Fruit fly (Drosophila melanogaster): ENCODE measurements around the gene CG34117.

Gene CG34117

DNA sequence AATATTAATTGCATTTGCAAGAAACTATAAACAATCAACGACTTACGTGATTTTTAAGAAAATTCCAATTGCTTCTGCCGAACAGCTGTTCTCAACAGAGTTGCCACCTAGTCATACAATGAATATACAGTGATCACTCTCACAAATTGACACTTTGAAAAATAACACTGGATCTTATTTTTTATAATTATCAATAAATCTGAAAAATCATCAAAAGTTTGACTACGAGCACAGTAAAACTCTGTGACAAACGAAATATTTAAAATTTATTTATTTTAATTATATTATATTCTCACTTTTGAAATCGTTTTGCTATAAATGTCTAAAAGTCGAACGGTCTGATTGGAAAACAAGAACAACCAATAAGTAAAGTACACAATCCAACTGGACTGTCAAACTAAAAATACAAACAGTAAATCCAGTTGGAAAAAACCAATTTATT lies at the start of gene CG34117:
Gene CG34117 (minus strand): TSS at position 103 of the 442 bp plus-strand sequence.
- peak; percentile 88 for TF ChIP-seq CG17801 (GFP tag; optimal IDR thresholded peaks at IDR 0.05; ENCODE audit: partially characterized antibody)

DNA sequence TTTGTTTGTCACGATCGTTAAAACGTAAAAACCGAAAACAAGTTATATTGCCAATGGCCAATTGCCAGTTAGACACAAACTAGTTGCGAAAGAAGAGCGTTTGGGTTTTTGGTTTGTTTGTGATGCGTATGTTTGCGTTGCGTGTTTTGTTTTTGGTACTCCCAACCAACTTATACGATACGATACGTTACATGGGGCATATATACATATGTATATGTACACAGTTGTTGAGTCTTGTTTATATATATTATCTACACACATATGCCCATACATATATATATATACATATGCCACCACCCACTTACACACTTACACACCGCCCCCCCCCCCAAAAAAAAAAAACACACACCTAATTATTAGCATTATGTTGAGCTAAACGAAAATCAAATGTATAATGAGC lies 48.5 kb upstream of the CG34117 start:
- TF ChIP-seq CG17801 (GFP tag; optimal IDR thresholded peaks at IDR 0.05; ENCODE audit: partially characterized antibody), result no peak

DNA sequence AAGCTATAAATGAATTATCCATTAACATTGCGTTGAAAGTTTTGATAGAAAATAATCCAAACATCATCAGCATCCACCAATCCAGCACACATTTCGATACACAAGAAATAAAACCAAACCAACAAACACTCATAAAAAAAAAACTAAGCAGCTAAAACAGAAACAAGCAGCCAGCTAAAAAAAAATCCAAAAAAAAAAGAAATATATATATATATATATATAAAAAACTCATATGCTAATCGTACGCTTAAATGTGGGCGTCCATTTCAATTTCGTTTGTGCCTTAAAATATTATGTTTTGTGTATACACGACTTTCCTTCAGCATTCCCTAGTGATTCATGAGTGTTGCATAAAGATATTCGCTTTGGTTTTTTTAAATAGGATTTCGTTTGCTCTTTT lies 42.1 kb upstream of the CG34117 start:
- TF ChIP-seq CG17801 (GFP tag; optimal IDR thresholded peaks at IDR 0.05; ENCODE audit: partially characterized antibody), result no peak

DNA sequence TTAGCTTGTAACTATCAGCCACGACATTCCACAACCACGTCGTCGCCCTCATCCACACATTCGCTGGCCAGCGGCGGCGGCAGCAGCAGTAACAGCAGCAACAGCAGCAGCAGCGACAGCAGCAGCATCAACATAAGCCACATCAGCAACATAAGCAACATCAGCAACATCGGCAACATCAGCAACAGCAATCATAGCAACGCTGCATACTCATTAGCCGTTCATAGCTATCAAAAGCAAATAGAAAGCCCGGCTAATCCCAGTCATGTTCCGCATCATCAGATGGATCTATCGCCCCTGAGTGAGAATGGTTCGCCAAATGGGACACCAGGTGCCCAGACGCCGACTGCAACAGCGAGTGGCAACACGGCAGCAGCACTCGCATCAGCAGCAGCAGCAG lies 41.3 kb upstream of the CG34117 start:
- no peak for TF ChIP-seq CG17801 (GFP tag; optimal IDR thresholded peaks at IDR 0.05; ENCODE audit: partially characterized antibody)

DNA sequence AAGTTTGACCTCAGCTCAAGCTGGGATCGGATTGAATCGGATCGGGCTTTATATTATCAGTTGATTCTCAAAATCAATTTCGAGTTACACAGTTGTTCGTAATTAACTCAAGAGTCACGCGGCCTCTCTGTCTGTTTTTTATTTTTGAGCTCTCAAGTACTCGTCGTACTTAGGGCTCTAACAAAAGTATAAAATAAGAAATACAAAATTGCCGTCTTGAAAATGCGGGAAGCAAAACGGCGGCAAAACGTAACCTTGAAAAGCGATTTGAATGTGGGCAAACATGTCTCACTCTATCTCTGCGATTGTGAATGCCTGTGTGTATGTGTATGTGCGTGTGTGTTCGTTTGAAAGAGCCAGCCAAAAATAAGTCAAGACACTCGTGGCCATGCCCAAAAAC lies 37.8 kb upstream of the CG34117 start:
- no peak for TF ChIP-seq CG17801 (GFP tag; optimal IDR thresholded peaks at IDR 0.05; ENCODE audit: partially characterized antibody)

DNA sequence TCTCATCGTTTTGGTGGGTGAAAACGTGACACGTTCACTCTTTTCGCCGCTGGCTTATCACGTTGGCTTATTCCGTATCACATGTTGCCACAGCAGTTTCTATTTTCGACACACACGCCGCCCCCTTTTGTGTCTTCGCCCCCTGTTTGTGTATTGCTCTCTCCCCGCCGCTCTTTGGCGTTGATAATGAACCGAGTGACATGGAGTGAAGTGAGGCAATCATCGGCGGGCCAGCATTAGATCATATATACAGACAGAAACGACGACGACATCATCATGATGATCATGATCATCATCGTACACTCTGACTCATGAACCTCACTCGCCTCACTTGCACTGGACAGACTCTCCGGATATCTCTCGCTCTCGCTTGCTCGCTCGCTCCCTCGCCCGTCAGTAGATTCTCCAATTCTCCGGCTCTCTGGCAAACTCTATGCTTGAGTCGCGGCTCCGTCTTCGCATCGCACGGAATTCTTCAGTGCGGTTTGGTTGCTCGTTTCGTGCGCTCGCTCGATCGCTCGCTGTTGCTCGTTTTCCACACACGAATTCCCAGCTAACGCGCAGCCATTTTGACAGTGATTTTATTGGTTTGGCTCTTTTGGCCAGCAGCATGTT lies 36.6 kb upstream of the CG34117 start:
- peak; percentile 4 for TF ChIP-seq CG17801 (GFP tag; optimal IDR thresholded peaks at IDR 0.05; ENCODE audit: partially characterized antibody)

DNA sequence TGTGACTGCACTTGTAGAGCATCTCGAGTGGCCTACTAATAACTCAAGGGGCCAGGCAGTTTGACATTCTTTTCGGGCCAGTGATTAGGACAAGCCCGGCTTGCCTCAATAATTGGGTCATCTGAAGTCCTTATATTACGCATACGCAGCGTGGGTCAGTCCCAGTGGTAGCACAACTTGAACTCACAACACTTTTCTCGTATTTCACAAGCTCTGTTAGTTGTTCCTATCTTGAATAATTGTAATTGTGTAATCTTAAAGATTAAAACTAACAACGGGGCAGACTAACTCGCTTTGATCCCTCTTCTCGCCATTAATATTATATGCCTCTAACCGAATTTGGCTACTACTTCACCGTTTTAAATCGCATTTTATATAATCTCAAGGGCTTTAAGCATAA lies 36.0 kb upstream of the CG34117 start:
- TF ChIP-seq CG17801 (GFP tag; optimal IDR thresholded peaks at IDR 0.05; ENCODE audit: partially characterized antibody), result no peak

DNA sequence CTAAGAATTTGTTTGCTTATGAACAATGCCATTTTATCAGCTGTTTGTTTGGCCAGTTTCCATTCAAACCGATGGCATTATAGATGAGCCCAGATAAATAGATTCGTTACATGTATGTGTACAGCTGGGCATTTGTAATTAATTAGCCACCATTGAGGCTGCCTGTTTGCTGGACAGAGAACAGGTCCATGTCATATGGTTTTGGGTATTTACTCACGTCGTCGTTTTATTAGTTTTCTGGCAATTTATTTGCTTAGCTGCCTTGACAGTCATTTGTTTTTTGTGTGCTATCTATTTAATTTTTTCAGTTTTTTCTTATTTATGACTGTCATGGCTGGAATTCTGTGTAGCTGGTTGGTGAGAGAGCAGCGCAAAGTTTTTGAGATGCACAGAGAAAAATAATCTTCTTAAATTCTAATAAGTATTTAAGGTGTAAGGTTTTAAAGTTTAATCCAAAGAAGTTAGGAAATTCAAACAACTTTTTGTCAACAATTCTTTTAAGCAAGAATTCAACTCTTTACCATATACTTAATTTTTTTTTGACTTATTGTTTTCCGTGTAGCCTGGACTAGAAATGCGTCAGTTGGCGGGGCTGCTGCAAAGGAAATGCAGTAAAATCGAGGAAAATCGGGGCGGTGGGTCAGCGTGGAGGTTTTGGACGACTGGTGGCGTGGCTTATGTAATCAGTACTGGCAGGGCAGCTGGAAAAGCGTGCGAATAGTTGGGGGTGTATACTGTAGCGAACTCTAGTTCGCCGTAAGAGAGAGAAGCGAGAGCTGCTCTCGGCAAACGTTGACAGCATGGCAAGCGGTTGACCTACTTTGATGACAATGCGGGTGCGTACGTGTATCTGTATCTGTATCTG lies 34.9 kb upstream of the CG34117 start:
- TF ChIP-seq CG17801 (GFP tag; optimal IDR thresholded peaks at IDR 0.05; ENCODE audit: partially characterized antibody), result no peak

DNA sequence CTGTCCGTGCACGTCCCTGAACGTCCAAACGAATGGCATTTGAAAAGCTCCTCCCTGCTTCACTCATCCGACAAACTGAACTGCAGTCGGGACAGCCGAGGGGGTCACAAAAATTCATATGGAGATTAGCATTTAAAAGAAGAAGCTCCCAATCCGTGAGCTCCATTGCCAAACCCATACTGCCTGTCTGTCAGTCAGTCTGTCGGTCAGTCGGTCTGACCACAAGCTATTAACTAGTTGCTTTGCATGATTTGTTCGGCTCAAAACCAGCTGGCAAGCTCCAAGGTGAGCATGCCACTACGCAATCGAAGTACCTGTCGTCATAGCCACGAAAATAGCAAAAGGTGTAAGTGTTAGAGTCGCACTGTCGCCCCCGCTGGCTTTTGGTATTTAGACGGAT lies 33.9 kb upstream of the CG34117 start:
- TF ChIP-seq CG17801 (GFP tag; optimal IDR thresholded peaks at IDR 0.05; ENCODE audit: partially characterized antibody), result no peak

DNA sequence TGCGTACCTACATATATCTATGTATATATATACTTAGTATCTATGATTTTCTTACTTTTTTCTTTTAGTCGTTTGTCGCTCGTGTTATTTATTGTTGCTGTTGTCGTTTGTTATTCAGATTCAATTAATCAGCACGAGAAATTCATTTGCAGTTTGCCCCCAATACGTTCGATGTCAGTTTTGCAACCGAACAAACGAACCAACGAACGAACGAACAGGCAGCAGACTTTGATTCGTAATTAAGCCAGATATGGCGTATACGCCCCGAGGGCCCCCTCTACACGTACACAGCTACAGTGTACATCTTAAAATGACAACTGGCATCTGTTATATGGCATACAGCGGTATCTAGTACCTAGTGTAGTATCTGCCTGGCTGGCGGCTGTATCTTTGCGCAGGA lies 33.4 kb upstream of the CG34117 start:
- no peak for TF ChIP-seq CG17801 (GFP tag; optimal IDR thresholded peaks at IDR 0.05; ENCODE audit: partially characterized antibody)

DNA sequence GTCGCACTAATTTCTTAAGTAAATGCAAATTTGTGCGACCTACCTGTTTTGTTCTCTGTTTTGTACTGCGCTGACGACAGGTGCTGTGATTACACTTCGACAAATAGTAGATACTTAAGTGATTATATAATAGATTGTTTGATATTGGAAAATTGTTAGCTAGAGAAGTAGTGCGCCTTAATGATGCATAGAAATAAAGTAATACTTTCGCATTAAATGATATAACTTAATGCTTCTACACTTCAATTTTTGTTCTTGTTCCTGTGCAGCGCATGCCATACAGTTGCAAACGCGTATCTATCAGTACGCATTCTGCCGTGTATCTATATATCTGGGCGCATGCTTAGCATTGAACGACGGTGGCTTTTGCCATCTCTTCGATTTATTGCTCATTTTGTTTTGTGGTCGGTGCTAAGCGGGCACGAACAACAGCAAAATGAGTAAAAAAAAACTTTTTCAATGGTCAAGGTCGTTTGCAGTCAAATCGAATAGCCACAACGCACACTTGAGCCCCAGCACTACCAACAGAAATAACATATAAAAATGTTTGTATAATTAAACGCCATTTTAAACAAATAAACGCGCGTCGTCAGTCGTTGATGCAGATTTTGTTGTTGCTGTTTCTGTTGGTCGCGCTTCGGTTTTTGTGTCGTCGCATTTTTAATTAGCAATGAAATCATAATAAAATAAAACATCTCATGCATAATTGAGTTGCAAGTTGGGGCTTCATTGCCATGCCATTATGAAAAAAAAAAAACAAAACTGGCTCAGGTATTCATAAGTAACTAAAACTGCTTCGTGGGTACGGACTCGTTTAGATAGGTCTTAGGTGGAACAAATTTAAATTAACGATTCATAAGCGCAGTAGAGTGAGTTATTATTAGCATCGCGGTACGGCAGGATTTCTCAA lies 30.7 kb upstream of the CG34117 start:
- no peak for TF ChIP-seq CG17801 (GFP tag; optimal IDR thresholded peaks at IDR 0.05; ENCODE audit: partially characterized antibody)

DNA sequence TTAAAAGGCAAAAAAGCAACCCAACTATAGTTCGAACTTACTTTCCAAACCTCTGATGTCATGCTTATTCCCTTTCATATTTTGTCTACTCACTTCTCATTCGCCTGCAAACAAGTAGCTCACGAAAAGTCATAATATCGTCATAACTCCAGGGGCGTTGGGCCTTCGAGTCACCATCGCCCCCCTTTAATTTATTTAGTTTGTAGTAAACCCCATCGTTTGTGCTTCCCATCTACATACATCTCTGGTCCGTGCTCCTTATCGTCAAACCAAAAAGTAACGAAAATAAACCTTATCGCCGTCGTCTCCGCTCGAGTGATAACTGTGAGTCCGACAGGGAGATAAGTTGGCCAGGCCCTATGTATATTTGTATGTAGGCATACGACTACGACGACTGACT lies 29.1 kb upstream of the CG34117 start:
- TF ChIP-seq CG17801 (GFP tag; optimal IDR thresholded peaks at IDR 0.05; ENCODE audit: partially characterized antibody), result peak; percentile 22

DNA sequence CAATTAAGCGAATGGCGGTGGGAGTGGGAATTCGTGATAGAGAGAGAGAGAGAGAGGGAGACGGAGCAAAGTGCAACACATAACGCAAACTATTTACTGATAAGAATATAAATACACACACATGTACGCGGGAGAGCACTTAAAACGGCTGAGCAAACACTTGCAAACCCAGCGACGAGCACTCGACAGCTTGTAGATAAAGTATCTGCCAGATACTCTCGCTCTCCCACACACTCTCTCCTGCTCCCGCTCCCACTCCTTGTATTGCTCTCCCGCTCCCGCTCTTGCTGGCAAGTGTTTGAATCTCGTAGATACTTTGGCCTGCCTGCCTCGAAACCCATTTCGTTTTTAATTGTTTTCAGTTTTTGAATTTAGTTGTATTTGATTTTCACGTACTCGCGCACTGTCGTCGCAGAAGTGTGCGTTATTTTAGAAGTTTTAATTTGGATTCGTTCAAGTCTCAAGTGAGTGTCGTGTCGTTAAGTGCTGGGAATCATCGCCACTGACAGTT lies 28.4 kb upstream of the CG34117 start:
- TF ChIP-seq CG17801 (GFP tag; optimal IDR thresholded peaks at IDR 0.05; ENCODE audit: partially characterized antibody), result peak; percentile 10

DNA sequence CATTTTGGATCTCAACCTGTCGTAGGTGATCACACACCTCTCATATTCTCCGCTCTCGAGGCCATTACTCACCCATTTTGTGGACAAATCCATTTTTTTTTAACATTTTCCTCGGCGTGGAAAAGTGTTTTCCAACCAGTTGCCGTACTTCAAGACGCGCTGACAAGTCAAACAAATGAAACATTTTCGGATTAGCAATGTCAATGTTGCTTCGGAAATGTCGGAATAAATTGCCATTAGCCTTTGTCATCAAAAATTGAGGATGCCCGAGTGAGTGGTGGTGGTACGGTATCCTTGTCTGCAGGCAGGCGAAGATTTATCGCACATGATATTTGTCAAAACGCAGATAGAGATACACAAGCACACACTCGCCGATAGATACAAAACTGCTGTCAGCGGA lies 27.5 kb upstream of the CG34117 start:
- no peak for TF ChIP-seq CG17801 (GFP tag; optimal IDR thresholded peaks at IDR 0.05; ENCODE audit: partially characterized antibody)

DNA sequence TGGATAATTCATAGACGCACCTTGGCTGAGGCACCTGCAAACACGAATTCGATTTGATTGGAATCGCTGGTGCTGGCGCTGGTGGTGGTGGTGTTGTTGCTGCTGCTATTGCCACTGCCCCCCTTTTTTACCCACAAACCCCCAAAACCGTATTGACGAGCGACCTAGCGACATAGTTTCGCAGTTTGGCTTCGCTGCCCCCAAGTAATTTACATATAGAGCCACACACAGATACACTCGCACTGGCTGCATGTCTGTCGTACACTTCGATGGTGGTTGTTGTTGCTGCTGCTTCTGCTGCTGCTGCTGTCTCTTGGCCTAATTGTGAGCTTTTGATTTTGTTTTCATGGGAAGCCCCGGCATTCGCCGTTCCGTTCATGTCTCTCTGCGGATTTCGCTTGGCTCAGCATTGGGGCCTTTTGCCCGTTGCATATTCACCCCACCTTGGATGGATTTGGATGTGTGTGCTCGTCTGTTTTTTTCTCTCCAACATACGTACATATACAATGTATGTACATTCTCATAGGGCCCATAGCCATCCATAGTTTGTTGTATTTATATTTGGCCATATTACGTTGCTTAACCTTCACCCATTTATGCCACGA lies 24.3 kb upstream of the CG34117 start:
- no peak for TF ChIP-seq CG17801 (GFP tag; optimal IDR thresholded peaks at IDR 0.05; ENCODE audit: partially characterized antibody)

Data from ovary, adult (tissue).